Fruit fly (Drosophila melanogaster) whole organism, wandering third instar larva: ENCODE results near the gene rec.

Source experiments
- CG9705 ChIP-seq: fragments of 200-800 bp; sonication (Bioruptor generic); optimal IDR thresholded peaks from 2 replicates; lab custom pipeline; 2018; ENCODE audit warnings: missing biosample characterization, mild to moderate bottlenecking, missing genetic modification characterization
- Dif ChIP-seq: fragments of 200-275, 200-300 bp; sonication (Bioruptor generic); optimal IDR thresholded peaks from 2 replicates; lab custom pipeline; 2018; ENCODE audit warnings: missing biosample characterization, missing genetic modification characterization; ENCODE audit not compliant: partially characterized antibody
- GATAd ChIP-seq: sonication (Bioruptor generic); optimal IDR thresholded peaks from 2 replicates; lab custom pipeline; 2016; ENCODE audit warnings: missing biosample characterization, missing genetic modification characterization
- dmrt93B ChIP-seq: fragments of 200-800 bp; sonication (Bioruptor generic); optimal IDR thresholded peaks from 2 replicates; lab custom pipeline; 2018; ENCODE audit warnings: missing biosample characterization, mild to moderate bottlenecking, missing genetic modification characterization
- foxo ChIP-seq, 2 experiments: fragments of 200-800 bp; sonication (Bioruptor generic); optimal IDR thresholded peaks; 2 replicates in 1 of 2; 3 replicates in 1 of 2; lab custom pipeline; 2016 to 2017; ENCODE audit warnings: missing biosample characterization in 2 of 2, missing genetic modification characterization in 2 of 2
- lola ChIP-seq: fragments of >200 bp; optimal IDR thresholded peaks from 2 replicates; lab custom pipeline; 2017; ENCODE audit warnings: missing biosample characterization, missing genetic modification characterization
- pan ChIP-seq: fragments of >200 bp; optimal IDR thresholded peaks from 2 replicates; lab custom pipeline; 2017
- psq ChIP-seq: fragments of 200-800 bp; sonication (Bioruptor generic); optimal IDR thresholded peaks from 3 replicates; lab custom pipeline; 2017; ENCODE audit warnings: missing biosample characterization, mild to moderate bottlenecking, missing genetic modification characterization, moderate library complexity
- rgr ChIP-seq: fragments of 200-800 bp; sonication (Bioruptor generic); optimal IDR thresholded peaks from 3 replicates; lab custom pipeline; 2016; ENCODE audit warnings: missing biosample characterization, mild to moderate bottlenecking, missing genetic modification characterization
- tai ChIP-seq: sonication (Bioruptor generic); optimal IDR thresholded peaks from 2 replicates; lab custom pipeline; 2016; ENCODE audit warnings: missing biosample characterization, missing genetic modification characterization
- usp ChIP-seq: fragments of >200 bp; optimal IDR thresholded peaks from 2 replicates; lab custom pipeline; 2017; ENCODE audit warnings: missing biosample characterization, missing genetic modification characterization

DNA sequence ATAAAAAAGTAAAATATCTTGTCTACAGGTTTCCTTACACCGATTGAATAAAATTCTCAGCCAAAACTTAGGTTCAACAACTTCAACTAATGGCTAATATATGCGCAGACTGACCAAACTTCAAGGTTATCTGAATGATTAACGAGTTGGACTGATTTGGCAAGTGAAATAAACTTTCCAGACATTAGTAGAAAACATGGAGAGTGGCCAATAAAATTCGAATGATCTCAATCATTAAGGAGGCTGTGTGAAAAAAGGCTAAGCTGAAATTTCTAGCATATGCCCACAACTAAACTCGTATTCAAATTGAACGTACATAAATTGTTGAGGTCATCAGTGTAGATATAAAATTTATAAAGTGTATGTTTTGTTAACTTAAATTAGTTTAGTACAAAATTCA lies 52.9 kb downstream of the rec start, which contains the start of gene CG5614:
- no peak for TF ChIP-seq rgr (GFP tag; lab: Kevin White, UChicago)
- TF ChIP-seq dmrt93B (GFP tag; lab: Kevin White, UChicago): no peak
- no peak for TF ChIP-seq psq (GFP tag; lab: Kevin White, UChicago)
- no peak for TF ChIP-seq Dif
- no peak for TF ChIP-seq pan (lab: Kevin White, UChicago)
- TF ChIP-seq tai (GFP tag; lab: Kevin White, UChicago): no peak
- TF ChIP-seq CG9705 (GFP tag; lab: Kevin White, UChicago): no peak
- no peak for TF ChIP-seq GATAd (GFP tag; lab: Kevin White, UChicago)
- no peak for TF ChIP-seq lola (GFP tag; lab: Kevin White, UChicago)
- no peak for TF ChIP-seq foxo (GFP tag; optimal IDR thresholded peaks at IDR 0.05; lab: Kevin White, UChicago)
- TF ChIP-seq usp: no peak
